Fruit fly (Drosophila melanogaster) whole organism, adult: ENCODE results near the gene CG8765.

Experiments
- CG11617 ChIP-seq: fragments of 200-800 bp; sonication (Bioruptor generic); optimal IDR thresholded peaks from 2 replicates; lab custom pipeline; 2017; ENCODE audit warnings: mild to moderate bottlenecking, missing biosample characterization, missing genetic modification reagents, missing genetic modification characterization
- CG12768 ChIP-seq: fragments of 200-800 bp; sonication (Bioruptor generic); optimal IDR thresholded peaks from 2 replicates; lab custom pipeline; 2017; ENCODE audit warnings: missing biosample characterization, missing genetic modification characterization, mild to moderate bottlenecking, moderate library complexity, missing genetic modification reagents
- CG14711 ChIP-seq: fragments of 200-800 bp; sonication (Bioruptor generic); optimal IDR thresholded peaks from 2 replicates; lab custom pipeline; 2018; ENCODE audit warnings: missing biosample characterization, mild to moderate bottlenecking, missing genetic modification characterization, moderate library complexity
- CG1620 ChIP-seq: fragments of 200-800 bp; sonication (Bioruptor generic); optimal IDR thresholded peaks from 2 replicates; lab custom pipeline; 2016; ENCODE audit warnings: missing biosample characterization, missing genetic modification characterization
- CG33017 ChIP-seq: fragments of 200-800 bp; sonication (Bioruptor generic); optimal IDR thresholded peaks from 2 replicates; lab custom pipeline; 2018; ENCODE audit warnings: missing biosample characterization, mild to moderate bottlenecking, missing genetic modification characterization, moderate library complexity
- CG5204 ChIP-seq: fragments of 200-800 bp; sonication (Bioruptor generic); optimal IDR thresholded peaks from 2 replicates; lab custom pipeline; 2016; ENCODE audit warnings: missing biosample characterization, missing genetic modification characterization
- CG7045 ChIP-seq: fragments of 200-800 bp; sonication (Bioruptor generic); optimal IDR thresholded peaks from 2 replicates; lab custom pipeline; 2017; ENCODE audit warnings: missing biosample characterization, mild to moderate bottlenecking, missing genetic modification characterization
- CG7101 ChIP-seq: fragments of 200-800 bp; sonication (Bioruptor generic); optimal IDR thresholded peaks from 2 replicates; lab custom pipeline; 2018; ENCODE audit warnings: missing biosample characterization, mild to moderate bottlenecking, missing genetic modification characterization, moderate library complexity
- Clk ChIP-seq: fragments of 200-800 bp; sonication (Bioruptor generic); optimal IDR thresholded peaks from 2 replicates; lab custom pipeline; 2017; ENCODE audit warnings: missing biosample characterization, missing genetic modification characterization
- Crg-1 ChIP-seq: fragments of 200-800 bp; sonication (Bioruptor generic); optimal IDR thresholded peaks from 2 replicates; lab custom pipeline; 2016; ENCODE audit warnings: missing biosample characterization, missing genetic modification characterization
- Hr96 ChIP-seq: fragments of 200-800 bp; sonication (Bioruptor generic); optimal IDR thresholded peaks from 2 replicates; lab custom pipeline; 2016; ENCODE audit warnings: missing biosample characterization, missing genetic modification characterization
- Mnt ChIP-seq: fragments of 200-800 bp; sonication (Bioruptor generic); optimal IDR thresholded peaks from 2 replicates; lab custom pipeline; 2016; ENCODE audit warnings: missing biosample characterization, mild to moderate bottlenecking, missing genetic modification characterization
- bab1 ChIP-seq: fragments of 200-800 bp; sonication (Bioruptor generic); optimal IDR thresholded peaks from 3 replicates; lab custom pipeline; 2019; ENCODE audit warnings: missing biosample characterization, mild to moderate bottlenecking, missing genetic modification characterization, moderate library complexity
- cic ChIP-seq: fragments of 200-800 bp; sonication (Bioruptor generic); optimal IDR thresholded peaks from 2 replicates; lab custom pipeline; 2017; ENCODE audit warnings: missing biosample characterization, mild to moderate bottlenecking, missing genetic modification characterization, moderate library complexity
- cnc ChIP-seq, 2 experiments: fragments of >200 bp; optimal IDR thresholded peaks; 2 replicates each; lab custom pipeline; 2017
- kay ChIP-seq: fragments of 200-800 bp; sonication (Bioruptor generic); peaks from one replicate; lab custom pipeline; 2016; ENCODE audit warnings: missing biosample characterization, missing genetic modification characterization, borderline replicate concordance
- ovo ChIP-seq: fragments of 200-800 bp; sonication (Bioruptor generic); optimal IDR thresholded peaks from 2 replicates; lab custom pipeline; 2016; ENCODE audit warnings: missing biosample characterization, missing genetic modification characterization
- pad ChIP-seq: fragments of 200-800 bp; sonication (Bioruptor generic); optimal IDR thresholded peaks from 3 replicates; lab custom pipeline; 2017; ENCODE audit warnings: missing biosample characterization, missing genetic modification characterization, mild to moderate bottlenecking, moderate library complexity, missing genetic modification reagents
- tj ChIP-seq: fragments of 200-800 bp; sonication (Bioruptor generic); optimal IDR thresholded peaks from 3 replicates; lab custom pipeline; 2017; ENCODE audit warnings: missing biosample characterization, mild to moderate bottlenecking, missing genetic modification characterization, moderate library complexity
- toe ChIP-seq: fragments of 200-800 bp; sonication (Bioruptor generic); optimal IDR thresholded peaks from 2 replicates; lab custom pipeline; 2016; ENCODE audit warnings: missing biosample characterization, missing genetic modification characterization

CG8765 gene

DNA sequence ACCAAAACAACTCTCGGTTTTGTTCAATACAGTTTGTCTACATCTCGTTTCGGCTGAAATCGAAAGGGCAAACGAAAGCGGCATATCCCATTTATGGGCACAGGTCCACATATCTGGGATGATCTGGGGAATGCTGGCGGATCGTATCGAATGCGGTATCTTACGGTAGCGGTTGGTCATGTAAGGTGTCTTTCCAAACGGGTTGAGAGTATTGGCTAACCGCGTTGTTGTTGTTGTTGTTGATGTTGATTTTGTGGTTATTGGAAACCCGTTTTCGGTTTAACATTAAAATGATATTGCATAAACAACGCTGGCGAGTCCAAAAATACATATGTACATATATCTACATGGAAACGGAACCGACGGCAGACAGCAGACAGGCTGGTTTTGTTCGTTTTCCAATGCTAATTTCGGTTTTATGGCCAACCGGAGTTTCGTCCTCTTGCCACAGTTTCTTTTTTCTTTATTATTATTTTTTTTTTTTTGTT lies 7.0 kb upstream of the CG8765 start:
- no peak for TF ChIP-seq CG33017
- no peak for TF ChIP-seq pad (GFP tag; lab: Kevin White, UChicago)
- TF ChIP-seq Hr96 (GFP tag; lab: Kevin White, UChicago): no peak
- TF ChIP-seq Mnt (GFP tag; lab: Kevin White, UChicago): no peak
- no peak for TF ChIP-seq bab1
- no peak for TF ChIP-seq CG5204 (GFP tag; lab: Kevin White, UChicago)
- TF ChIP-seq CG7045: no peak
- TF ChIP-seq CG1620 (GFP tag; lab: Kevin White, UChicago): no peak
- no peak for TF ChIP-seq toe (GFP tag; lab: Kevin White, UChicago)

DNA sequence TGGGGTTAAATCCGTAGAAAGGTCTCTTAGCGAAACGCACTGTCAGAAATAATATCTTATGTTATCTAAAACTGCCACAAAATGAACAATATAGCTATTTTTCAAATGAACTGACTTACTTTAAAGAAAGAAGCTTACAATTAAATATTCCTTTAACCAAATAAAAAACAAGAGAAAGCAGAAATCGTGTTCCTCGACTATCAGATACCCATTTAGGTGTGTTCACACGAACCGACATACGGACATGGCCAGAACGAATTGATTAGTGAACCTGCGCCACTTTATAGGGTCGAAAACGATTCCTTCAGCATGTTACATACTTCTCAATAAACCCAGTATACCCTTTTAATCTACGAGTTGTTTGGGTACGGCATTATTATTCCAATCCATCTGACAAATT lies 3.6 kb downstream of the CG8765 start:
- TF ChIP-seq CG7045 (no peak), kay (no peak), CG1620 (GFP tag; lab: Kevin White, UChicago) (no peak), pad (GFP tag; lab: Kevin White, UChicago) (no peak), CG33017 (no peak), CG11617 (GFP tag; lab: Kevin White, UChicago) (no peak)

DNA sequence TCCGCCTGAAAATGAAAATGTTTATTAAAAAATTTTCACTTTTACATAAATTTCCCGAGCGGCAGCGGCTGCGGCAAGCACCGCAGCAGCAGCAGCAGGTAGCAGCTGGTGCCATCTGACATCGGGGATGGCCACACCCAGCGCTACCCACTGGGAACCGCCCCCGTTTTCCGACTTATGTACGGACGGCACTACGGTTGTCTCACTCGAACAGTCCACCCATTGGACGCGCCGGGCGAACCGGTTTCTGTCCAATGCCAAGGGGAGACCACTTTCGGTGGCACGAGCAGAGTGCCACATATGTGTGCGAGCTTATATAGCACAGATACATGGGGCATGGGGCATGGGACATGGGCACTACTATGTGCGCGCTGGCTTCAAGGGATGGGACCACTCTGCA lies 4.3 kb downstream of the CG8765 start:
- TF ChIP-seq Hr96 (GFP tag; lab: Kevin White, UChicago) (no peak), CG11617 (GFP tag; lab: Kevin White, UChicago) (no peak), ovo (GFP tag; lab: Kevin White, UChicago) (no peak), CG7045 (no peak), kay (no peak), bab1 (no peak), CG5204 (GFP tag; lab: Kevin White, UChicago) (no peak), CG1620 (GFP tag; lab: Kevin White, UChicago) (no peak), CG33017 (no peak), cic (GFP tag; lab: Kevin White, UChicago) (no peak)

DNA sequence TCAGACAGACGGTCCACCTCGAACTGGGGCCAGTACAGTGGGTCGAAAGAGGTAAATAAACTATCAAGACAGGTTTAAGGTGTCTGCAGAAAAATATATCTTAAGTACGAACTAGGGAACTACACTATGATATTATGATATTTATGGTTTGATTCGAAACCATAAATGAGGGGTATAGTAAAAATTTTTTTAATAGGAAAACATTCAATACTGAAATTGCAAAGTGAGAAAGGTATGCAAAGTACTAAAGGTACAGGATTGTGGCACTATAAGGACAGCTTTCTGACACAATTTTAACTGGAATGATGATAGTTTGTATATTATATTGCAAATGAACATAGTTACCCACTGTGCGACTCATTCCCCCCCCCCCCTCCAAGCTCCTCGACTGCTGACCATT lies 11.1 kb downstream of the CG8765 start:
- no peak for TF ChIP-seq CG7045
- TF ChIP-seq Hr96 (GFP tag; lab: Kevin White, UChicago): no peak
- no peak for TF ChIP-seq toe (GFP tag; lab: Kevin White, UChicago)
- no peak for TF ChIP-seq CG11617 (GFP tag; lab: Kevin White, UChicago)
- no peak for TF ChIP-seq CG33017
- no peak for TF ChIP-seq ovo (GFP tag; lab: Kevin White, UChicago)
- TF ChIP-seq CG7101 (tag; lab: Kevin White, UChicago): no peak
- TF ChIP-seq CG5204 (GFP tag; lab: Kevin White, UChicago): no peak
- TF ChIP-seq cnc (optimal IDR thresholded peaks at IDR 0.05; lab: Kevin White, UChicago): no peak
- no peak for TF ChIP-seq cic (GFP tag; lab: Kevin White, UChicago)
- no peak for TF ChIP-seq Clk (GFP tag; lab: Kevin White, UChicago)
- TF ChIP-seq Mnt (GFP tag; lab: Kevin White, UChicago): no peak
- no peak for TF ChIP-seq pad (GFP tag; lab: Kevin White, UChicago)
- no peak for TF ChIP-seq CG14711
- TF ChIP-seq kay: no peak
- TF ChIP-seq tj (GFP tag; lab: Kevin White, UChicago): no peak

DNA sequence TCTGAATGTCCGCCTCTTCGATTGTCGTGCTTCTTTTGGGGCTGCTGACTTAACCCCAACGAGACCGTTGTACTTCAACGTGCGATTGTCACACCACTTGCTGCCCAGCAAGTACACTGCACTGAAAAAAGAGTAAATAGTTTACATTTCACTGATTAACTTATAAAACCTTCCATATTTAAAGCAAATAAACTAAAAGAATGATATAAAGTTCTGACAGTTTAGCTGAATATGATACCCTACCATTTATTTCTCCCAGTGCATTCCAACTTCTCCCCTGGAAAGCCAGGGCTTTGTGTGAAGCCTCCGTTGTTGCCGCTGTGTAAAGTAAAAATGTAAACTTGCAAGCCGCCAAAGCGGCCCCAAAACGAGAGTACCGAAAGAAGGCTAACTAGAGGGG lies 12.8 kb downstream of the CG8765 start:
- TF ChIP-seq CG7101 (tag; lab: Kevin White, UChicago) (no peak), CG5204 (GFP tag; lab: Kevin White, UChicago) (no peak), ovo (GFP tag; lab: Kevin White, UChicago) (no peak), CG33017 (no peak), CG1620 (GFP tag; lab: Kevin White, UChicago) (no peak), pad (GFP tag; lab: Kevin White, UChicago) (no peak), Crg-1 (GFP tag; lab: Kevin White, UChicago) (no peak), bab1 (no peak), Clk (GFP tag; lab: Kevin White, UChicago) (no peak), cnc (optimal IDR thresholded peaks at IDR 0.05; lab: Kevin White, UChicago) (no peak), CG7045 (no peak), CG12768 (GFP tag; lab: Kevin White, UChicago) (no peak)

- TF ChIP-seq cnc (optimal IDR thresholded peaks at IDR 0.05; lab: Kevin White, UChicago): no peak
- no peak for TF ChIP-seq Hr96 (GFP tag; lab: Kevin White, UChicago)
- no peak for TF ChIP-seq CG7045
- TF ChIP-seq CG14711: no peak
- TF ChIP-seq CG1620 (GFP tag; lab: Kevin White, UChicago): no peak
- no peak for TF ChIP-seq CG11617 (GFP tag; lab: Kevin White, UChicago)
Observed at dm6 chr3L:19670492-19670891, 16.7 kb downstream of the CG8765 start.

- no peak for TF ChIP-seq bab1
Observed at dm6 chr3L:19665059-19665626, 22.0 kb downstream of the CG8765 start.
